Fruit fly (Drosophila melanogaster): Measurements from ENCODE around the gene CG4238.

Gene CG4238

dm6 chr2L:1973957-1974356 is 35.7 kb upstream of the CG4238 start, which contains the start of gene Der-1 (continued):
- TF ChIP-seq CoRest (tag; optimal IDR thresholded peaks at IDR 0.05) (peak; percentile 67), CG6765 (GFP tag; optimal IDR thresholded peaks at IDR 0.05) (no peak), ci (GFP tag; IDR thresholded peaks at IDR 0.05) (peak; percentile 32; the same call in 1 of the 3 replicates), vvl (GFP tag; IDR thresholded peaks at IDR 0.05) (peak; percentile 73; the same call in 1 of the 2 replicates), CG12155 (GFP tag; optimal IDR thresholded peaks at IDR 0.05) (peak; percentile 15), gro (GFP tag; optimal IDR thresholded peaks at IDR 0.05) (peak; percentile 32), bbx (GFP tag; IDR thresholded peaks at IDR 0.05; ENCODE audit: partially characterized antibody) (peak; percentile 94), MESR4 (GFP tag; optimal IDR thresholded peaks at IDR 0.05) (peak; percentile 96), MTF-1 (GFP tag; optimal IDR thresholded peaks at IDR 0.05; ENCODE audit: borderline replicate concordance) (no peak), CG1603 (tag; optimal IDR thresholded peaks at IDR 0.05) (peak; percentile 63), CG13123 (GFP tag; optimal IDR thresholded peaks at IDR 0.05) (no peak), ftz-f1 (GFP tag; optimal IDR thresholded peaks at IDR 0.05) (peak; percentile 100), CG18764 (GFP tag; optimal IDR thresholded peaks at IDR 0.05) (no peak), Ada2b (GFP tag; IDR thresholded peaks at IDR 0.05) (no peak), vfl (GFP tag; optimal IDR thresholded peaks at IDR 0.05) (no peak), Gsc (GFP tag; IDR thresholded peaks at IDR 0.05) (no peak), CG2129 (GFP tag; IDR thresholded peaks at IDR 0.05; ENCODE audit: partially characterized antibody) (peak; percentile 64), sna (GFP tag; IDR thresholded peaks at IDR 0.05; ENCODE audit: partially characterized antibody) (peak; percentile 78), run (tag; optimal IDR thresholded peaks at IDR 0.05) (no peak), CG32772 (GFP tag; IDR thresholded peaks at IDR 0.05) (no peak), CG11560 (tag; IDR thresholded peaks at IDR 0.05) (no peak), knrl (GFP tag; IDR thresholded peaks at IDR 0.05; ENCODE audit: partially characterized antibody) (peak; percentile 91), Atf3 (GFP tag; optimal IDR thresholded peaks at IDR 0.05) (peak; percentile 37), Nf-YC (tag; optimal IDR thresholded peaks at IDR 0.05) (peak; percentile 43), CG17802 (tag; optimal IDR thresholded peaks at IDR 0.05) (no peak), H2.0 (GFP tag; IDR thresholded peaks at IDR 0.05) (peak; percentile 15; the same call in 1 of the 2 replicates), Med (GFP tag) (peak; percentile 60), unc-4 (GFP tag; IDR thresholded peaks at IDR 0.05; ENCODE audit: partially characterized antibody) (peak; percentile 87), CrebB (tag; optimal IDR thresholded peaks at IDR 0.05) (no peak), E2f2 (GFP tag; IDR thresholded peaks at IDR 0.05) (peak; percentile 76), HLH4C (GFP tag; IDR thresholded peaks at IDR 0.05; ENCODE audit: partially characterized antibody) (peak; percentile 79), az2 (GFP tag; optimal IDR thresholded peaks at IDR 0.05) (no peak), Pdp1 (GFP tag; optimal IDR thresholded peaks at IDR 0.05) (no peak), pzg (GFP tag; optimal IDR thresholded peaks at IDR 0.05) (peak; percentile 80), nerfin-2 (GFP tag; IDR thresholded peaks at IDR 0.05; ENCODE audit: partially characterized antibody) (peak; percentile 78), Xbp1 (GFP tag; optimal IDR thresholded peaks at IDR 0.05) (peak; percentile 92), CG33213 (GFP tag; optimal IDR thresholded peaks at IDR 0.05) (peak; percentile 11), CG12391 (tag; optimal IDR thresholded peaks at IDR 0.05) (peak; percentile 18), Dref (GFP tag; IDR thresholded peaks at IDR 0.05) (peak; percentile 53), nmo (GFP tag; optimal IDR thresholded peaks at IDR 0.05) (peak; percentile 13), sens-2 (GFP tag; IDR thresholded peaks at IDR 0.05) (no peak), tup (GFP tag; optimal IDR thresholded peaks at IDR 0.05) (no peak), CG6791 (GFP tag; IDR thresholded peaks at IDR 0.05; ENCODE audit: partially characterized antibody) (peak; percentile 90), Ets97D (GFP tag; optimal IDR thresholded peaks at IDR 0.05) (peak; percentile 60), Stat92E (GFP tag; optimal IDR thresholded peaks at IDR 0.05) (peak in 1 of 3 experiments; percentile 5), yki (optimal IDR thresholded peaks at IDR 0.05) (peak; percentile 38), CG14710 (tag; optimal IDR thresholded peaks at IDR 0.05) (peak; percentile 15), Aef1 (GFP tag; IDR thresholded peaks at IDR 0.05) (peak; percentile 60), slbo (GFP tag; IDR thresholded peaks at IDR 0.05) (peak; percentile 29; the same call in 1 of the 2 replicates), cato (GFP tag; optimal IDR thresholded peaks at IDR 0.05; ENCODE audit: borderline replicate concordance) (no peak)
